Worm (Caenorhabditis elegans): ENCODE data around the gene nhl-2.

ce11 chrIII:4868643-4869042, 30.2 kb downstream of the nhl-2 start, which contains the start of the genes msd-4 and C35D10.3:
- no peak for TF ChIP-seq tra-4 (tag; optimal IDR thresholded peaks at IDR 0.05)
- no peak for TF ChIP-seq ama-1 (optimal IDR thresholded peaks at IDR 0.05)
- TF ChIP-seq hmbx-1 (tag; optimal IDR thresholded peaks at IDR 0.05) = no peak
- TF ChIP-seq F13C5.2 (tag; optimal IDR thresholded peaks at IDR 0.05) = no peak
